Worm (Caenorhabditis elegans): Measurements from ENCODE around the gene ZC262.2.

- TF ChIP-seq egl-27 (tag; optimal IDR thresholded peaks at IDR 0.05) = no peak
- TF ChIP-seq lin-13 (GFP tag; optimal IDR thresholded peaks at IDR 0.05) = no peak
- no peak for TF ChIP-seq zag-1 (tag; optimal IDR thresholded peaks at IDR 0.05)
- TF ChIP-seq nhr-237 (tag; optimal IDR thresholded peaks at IDR 0.05) = no peak
- no peak for TF ChIP-seq nhr-77 (tag; optimal IDR thresholded peaks at IDR 0.05)
- no peak for TF ChIP-seq unc-30 (tag; optimal IDR thresholded peaks at IDR 0.05)
- no peak for TF ChIP-seq aly-2 (tag; optimal IDR thresholded peaks at IDR 0.05)
- no peak for TF ChIP-seq nhr-76 (tag; optimal IDR thresholded peaks at IDR 0.05)
These were observed 19.5 kb upstream of the ZC262.2 start, which contains the start of gene F10E9.2 for ce11 chrIII:8312393-8312792.

Measured in whole organism, L1 larva.